Worm (Caenorhabditis elegans) whole organism, late embryonic: ENCODE data around the gene F55C5.10.

Experiments used
- ama-1 ChIP-seq: fragments of 150-350 bp; optimal IDR thresholded peaks from 2 replicates; lab custom pipeline; 2014
- dve-1 ChIP-seq: sonication (generic microtip); optimal IDR thresholded peaks from 2 replicates; lab custom pipeline; 2017; ENCODE audit warnings: antibody characterized with exemption, mild to moderate bottlenecking, missing genetic modification characterization, missing compliant biosample characterization
- fkh-10 ChIP-seq: fragments of 150-350 bp; optimal IDR thresholded peaks from 2 replicates; lab custom pipeline; 2014; ENCODE audit warnings: missing biosample characterization, missing genetic modification reagents, missing genetic modification characterization
- fkh-6 ChIP-seq: sonication (generic microtip); optimal IDR thresholded peaks from 2 replicates; lab custom pipeline; 2016; ENCODE audit warnings: missing genetic modification characterization, missing compliant biosample characterization
- hlh-30 ChIP-seq: sonication (generic microtip); optimal IDR thresholded peaks from 2 replicates; lab custom pipeline; 2017; ENCODE audit warnings: antibody characterized with exemption, missing genetic modification characterization, missing compliant biosample characterization; ENCODE audit not compliant: insufficient read depth
- mec-3 ChIP-seq: sonication (generic microtip); optimal IDR thresholded peaks from 2 replicates; lab custom pipeline; 2016; ENCODE audit warnings: borderline replicate concordance, missing genetic modification characterization, missing compliant biosample characterization
- nfya-1 ChIP-seq: sonication (generic microtip); optimal IDR thresholded peaks from 2 replicates; lab custom pipeline; 2017; ENCODE audit warnings: missing genetic modification characterization, mild to moderate bottlenecking, missing compliant biosample characterization, antibody characterized with exemption, moderate library complexity
- nhr-11 ChIP-seq: fragments of 150-350 bp; optimal IDR thresholded peaks from 2 replicates; lab custom pipeline; 2014; ENCODE audit warnings: missing biosample characterization, missing genetic modification characterization
- nhr-232 ChIP-seq: sonication (generic microtip); optimal IDR thresholded peaks from 2 replicates; lab custom pipeline; 2016; ENCODE audit warnings: missing genetic modification characterization, missing compliant biosample characterization
- pag-3 ChIP-seq: sonication (generic microtip); optimal IDR thresholded peaks from 2 replicates; lab custom pipeline; 2016; ENCODE audit warnings: missing compliant biosample characterization, missing genetic modification characterization, borderline replicate concordance
- tbx-7 ChIP-seq: sonication (generic microtip); optimal IDR thresholded peaks from 2 replicates; lab custom pipeline; 2016; ENCODE audit warnings: missing genotype, missing genetic modification characterization, missing compliant biosample characterization
- unc-55 ChIP-seq: sonication (generic microtip); optimal IDR thresholded peaks from 2 replicates; lab custom pipeline; 2017; ENCODE audit warnings: missing biosample characterization, missing genetic modification reagents, missing genetic modification characterization
- zip-5 ChIP-seq: sonication (generic microtip); optimal IDR thresholded peaks from 2 replicates; lab custom pipeline; 2016; ENCODE audit warnings: missing genetic modification characterization, missing compliant biosample characterization

- TF ChIP-seq dve-1 (tag; lab: Kevin White, UChicago) (no peak), tbx-7 (tag; lab: Kevin White, UChicago) (no peak), pag-3 (tag; lab: Kevin White, UChicago) (no peak), unc-55 (GFP tag; lab: Kevin White, UChicago) (no peak), nfya-1 (tag; lab: Kevin White, UChicago) (no peak), mec-3 (tag; lab: Kevin White, UChicago) (no peak), ama-1 (lab: Kevin White, UChicago) (no peak), nhr-232 (tag; lab: Kevin White, UChicago) (no peak), zip-5 (tag; lab: Kevin White, UChicago) (no peak), fkh-10 (GFP tag; lab: Kevin White, UChicago) (no peak), fkh-6 (no peak), hlh-30 (tag; lab: Kevin White, UChicago) (no peak), nhr-11 (no peak)
Observed at ce11 chrV:12287667-12288066, 4.4 kb downstream of the F55C5.10 start.
